Fruit fly (Drosophila melanogaster) S2 (cell line): Measurements from ENCODE around the gene CG14234.

Experiments
- CG8478 ChIP-seq: fragments of >200 bp; optimal IDR thresholded peaks from 2 replicates; lab custom pipeline; 2018
- CTCF ChIP-seq, 2 experiments: fragments of >200 bp; optimal IDR thresholded peaks; 2 replicates each; lab custom pipeline; 2018

DNA sequence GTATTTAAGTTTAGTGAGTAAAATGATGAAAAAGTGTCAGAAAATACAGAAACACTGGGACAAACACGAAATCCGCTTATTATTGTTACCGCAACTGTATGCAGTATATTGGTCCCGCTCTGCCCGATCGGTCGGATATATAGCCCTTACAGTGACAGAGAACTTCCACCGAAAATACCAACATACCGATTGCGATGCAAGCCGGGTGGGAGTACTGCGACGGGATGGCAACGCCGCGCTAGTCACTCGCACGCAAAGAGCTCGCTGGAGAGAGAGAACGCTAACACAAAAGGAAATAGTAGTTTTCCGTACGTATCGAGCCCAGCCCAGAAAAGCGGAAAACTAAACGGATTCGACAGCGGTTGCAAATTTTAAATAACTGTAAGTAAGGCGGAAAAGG is 38.5 kb upstream of the CG14234 start, which contains the start of gene Cdc42:
- no peak for TF ChIP-seq CG8478 (lab: Kevin White, UChicago)
- peak in 1 of 2 experiments; percentile 12 for TF ChIP-seq CTCF (optimal IDR thresholded peaks at IDR 0.05; lab: Kevin White, UChicago)
